Worm (Caenorhabditis elegans): ENCODE data around the gene lido-7.

DNA sequence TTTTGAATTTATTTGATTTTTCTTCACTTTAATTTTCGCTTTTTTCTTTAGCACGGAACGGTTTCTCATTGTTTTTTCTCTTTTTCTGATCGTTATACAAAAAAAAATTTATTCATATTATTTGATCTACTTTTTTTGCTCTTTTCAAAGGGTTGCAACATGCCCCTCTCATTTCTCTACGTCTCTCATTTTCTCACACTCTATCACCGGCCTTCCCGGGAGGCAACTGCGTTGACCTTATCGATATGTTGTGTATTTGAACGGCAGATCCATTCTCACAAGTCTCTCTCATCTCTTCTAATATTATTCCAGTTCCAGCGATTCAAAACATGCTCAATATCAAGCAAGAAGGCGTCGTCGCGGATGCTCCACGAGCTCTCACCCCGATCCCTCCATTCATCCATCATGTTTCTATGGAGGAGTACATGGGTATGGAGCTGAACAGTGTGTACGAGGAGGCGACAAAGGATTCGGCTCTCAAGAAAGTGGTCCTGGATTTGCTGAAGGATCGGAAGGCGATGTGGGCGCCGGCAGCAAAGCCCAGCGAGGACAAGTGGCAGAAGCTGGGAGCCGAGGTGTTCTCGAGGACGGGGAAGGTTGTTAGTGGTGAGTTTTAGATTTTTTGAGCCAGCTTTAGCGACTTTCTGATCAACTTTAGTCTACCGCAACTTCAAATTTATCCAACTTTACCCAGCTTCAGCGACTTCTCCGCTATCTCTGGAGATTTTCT is 12.6 kb downstream of the lido-7 start, which contains the start of gene lido-9:
- TF ChIP-seq nhr-11 (tag; optimal IDR thresholded peaks at IDR 0.05), result no peak
- TF ChIP-seq elt-1 (tag; optimal IDR thresholded peaks at IDR 0.05), result no peak
- no peak for TF ChIP-seq unc-62 (GFP tag; optimal IDR thresholded peaks at IDR 0.05)
- TF ChIP-seq ztf-11 (tag; optimal IDR thresholded peaks at IDR 0.05), result no peak
- no peak for TF ChIP-seq lsy-2 (tag; optimal IDR thresholded peaks at IDR 0.05)
- TF ChIP-seq snpc-4 (tag; optimal IDR thresholded peaks at IDR 0.05), result no peak

Measured in whole organism, L2 larva.